Worm (Caenorhabditis elegans) whole organism, L4 larva: Measurements from ENCODE around the gene Y38E10A.3.

ENCODE experiments used
- F10B5.3 ChIP-seq: sonication (generic microtip); optimal IDR thresholded peaks from 2 replicates; lab custom pipeline; 2016; ENCODE audit warnings: mild to moderate bottlenecking, missing genetic modification characterization, missing compliant biosample characterization
- F26F4.8 ChIP-seq: fragments of 200-800 bp; sonication (Bioruptor generic); conservative IDR thresholded peaks from 2 replicates; pipeline ENCODE4 v1.3.6; 2022; ENCODE audit warnings: missing genetic modification characterization, missing compliant biosample characterization
- F37D6.2 ChIP-seq: sonication (generic microtip); optimal IDR thresholded peaks from 2 replicates; lab custom pipeline; 2016; ENCODE audit warnings: mild to moderate bottlenecking, missing genetic modification characterization, missing compliant biosample characterization
- Y75B8A.6 ChIP-seq: fragments of 200-800 bp; sonication (Bioruptor generic); IDR thresholded peaks from 2 replicates; pipeline ENCODE4 v1.3.6; 2022; ENCODE audit warnings: missing genetic modification reagents, missing genetic modification characterization, missing compliant biosample characterization
- ceh-20 ChIP-seq: fragments of 200-800 bp; sonication (Bioruptor generic); IDR thresholded peaks from 2 replicates; pipeline ENCODE4 v1.3.6; 2022; ENCODE audit warnings: missing genetic modification reagents, missing genetic modification characterization, missing compliant biosample characterization
- ceh-44 ChIP-seq: fragments of 200-800 bp; sonication (Bioruptor generic); IDR thresholded peaks from 2 replicates; pipeline ENCODE4 v1.3.6; 2022; ENCODE audit warnings: missing genetic modification reagents, missing genetic modification characterization, missing compliant biosample characterization
- ces-1 ChIP-seq: fragments of 150-350 bp; sonication (generic microtip); optimal IDR thresholded peaks from 4 replicates; lab custom pipeline; 2014; ENCODE audit warnings: missing biosample characterization, missing genetic modification reagents, missing genetic modification characterization
- dmd-6 ChIP-seq: fragments of 200-800 bp; sonication (Bioruptor generic); IDR thresholded peaks from 2 replicates; pipeline ENCODE4 v1.3.6; 2022; ENCODE audit warnings: missing genetic modification reagents, missing genetic modification characterization, missing compliant biosample characterization
- dmd-8 ChIP-seq: fragments of 200-800 bp; sonication (Bioruptor generic); IDR thresholded peaks from 2 replicates; pipeline ENCODE4 v1.3.6; 2022; ENCODE audit warnings: missing genetic modification characterization, missing compliant biosample characterization
- dmd-9 ChIP-seq: fragments of 200-800 bp; sonication (Bioruptor generic); IDR thresholded peaks from 2 replicates; pipeline ENCODE4 v1.3.6; 2022; ENCODE audit warnings: missing genetic modification reagents, missing genetic modification characterization, missing compliant biosample characterization
- dpl-1 ChIP-seq: fragments of 150-350 bp; optimal IDR thresholded peaks from 2 replicates; lab custom pipeline; 2014; ENCODE audit warnings: missing biosample characterization, missing genetic modification reagents, missing genetic modification characterization
- egl-43 ChIP-seq: fragments of 200-800 bp; sonication (Bioruptor generic); IDR thresholded peaks from 2 replicates; pipeline ENCODE4 v1.3.6; 2022; ENCODE audit warnings: missing genetic modification reagents, missing genetic modification characterization, missing compliant biosample characterization
- fkh-10 ChIP-seq: fragments of 150-350 bp; optimal IDR thresholded peaks from 2 replicates; lab custom pipeline; 2014; ENCODE audit warnings: missing biosample characterization, missing genetic modification reagents, missing genetic modification characterization
- fos-1 ChIP-seq: fragments of 150-350 bp; optimal IDR thresholded peaks from 2 replicates; lab custom pipeline; 2014; ENCODE audit warnings: missing biosample characterization, missing genetic modification characterization
- hif-1 ChIP-seq, 2 experiments: sonication (generic microtip); optimal IDR thresholded peaks; 2 replicates each; lab custom pipeline; 2016 to 2017; ENCODE audit warnings: missing compliant biosample characterization in 2 of 2, missing genetic modification characterization in 2 of 2, missing genetic modification reagents in 2 of 2, missing genotype in 2 of 2, mild to moderate bottlenecking in 1 of 2
- hlh-11 ChIP-seq: fragments of 200-800 bp; sonication (Bioruptor generic); optimal IDR thresholded peaks from 2 replicates; lab custom pipeline; 2018; ENCODE audit warnings: mild to moderate bottlenecking, missing genetic modification characterization, missing compliant biosample characterization
- hlh-30 ChIP-seq: sonication (generic microtip); optimal IDR thresholded peaks from 2 replicates; lab custom pipeline; 2017; ENCODE audit warnings: antibody characterized with exemption, mild to moderate bottlenecking, missing genetic modification characterization, missing compliant biosample characterization; ENCODE audit not compliant: insufficient read depth
- lim-7 ChIP-seq: fragments of 200-800 bp; sonication (Bioruptor generic); IDR thresholded peaks from 2 replicates; pipeline ENCODE4 v1.3.6; 2022; ENCODE audit warnings: missing genetic modification characterization, missing compliant biosample characterization
- lir-3 ChIP-seq: sonication (generic microtip); optimal IDR thresholded peaks from 2 replicates; lab custom pipeline; 2016; ENCODE audit warnings: mild to moderate bottlenecking, missing genetic modification characterization, missing compliant biosample characterization
- lsy-2 ChIP-seq, 2 experiments: fragments of 150-350 bp in 1 of 2; sonication (generic microtip) in 1 of 2; optimal IDR thresholded peaks; 2 replicates each; lab custom pipeline; 2014 to 2017; ENCODE audit warnings: missing biosample characterization in 2 of 2, missing genetic modification characterization in 2 of 2
- madf-9 ChIP-seq: fragments of 200-800 bp; sonication (Bioruptor generic); conservative IDR thresholded peaks from 2 replicates; pipeline ENCODE4 v1.3.6; 2022; ENCODE audit warnings: missing genetic modification reagents, missing genetic modification characterization, missing compliant biosample characterization
- mdl-1 ChIP-seq, 2 experiments: fragments of 150-350 bp in 1 of 2; sonication (generic microtip) in 1 of 2; optimal IDR thresholded peaks; 2 replicates each; lab custom pipeline; 2014 to 2017; ENCODE audit warnings: missing biosample characterization in 2 of 2, missing genetic modification characterization in 2 of 2
- nhr-11 ChIP-seq: fragments of 150-350 bp; optimal IDR thresholded peaks from 2 replicates; lab custom pipeline; 2014; ENCODE audit warnings: missing biosample characterization, missing genetic modification characterization
- nhr-41 ChIP-seq: fragments of 200-800 bp; sonication (Bioruptor generic); IDR thresholded peaks from 2 replicates; pipeline ENCODE4 v1.3.6; 2022; ENCODE audit warnings: missing genetic modification reagents, missing genetic modification characterization, missing compliant biosample characterization
- nhr-6 ChIP-seq: fragments of 150-350 bp; optimal IDR thresholded peaks from 2 replicates; lab custom pipeline; 2014; ENCODE audit warnings: missing biosample characterization, missing genetic modification characterization
- php-3 ChIP-seq: fragments of 200-800 bp; sonication (Bioruptor generic); IDR thresholded peaks from 2 replicates; pipeline ENCODE4 v1.3.6; 2022; ENCODE audit warnings: missing genetic modification reagents, missing genetic modification characterization, missing compliant biosample characterization
- rbr-2 ChIP-seq: sonication (generic microtip); optimal IDR thresholded peaks from 2 replicates; lab custom pipeline; 2016; ENCODE audit warnings: missing genotype, missing genetic modification characterization, missing compliant biosample characterization
- sdz-12 ChIP-seq: fragments of 200-800 bp; sonication (Bioruptor generic); optimal IDR thresholded peaks from 2 replicates; lab custom pipeline; 2018; ENCODE audit warnings: mild to moderate bottlenecking, missing genetic modification characterization, missing compliant biosample characterization
- set-16 ChIP-seq: fragments of 200-800 bp; sonication (Bioruptor generic); IDR thresholded peaks from 2 replicates; pipeline ENCODE4 v1.3.6; 2022; ENCODE audit warnings: missing genetic modification reagents, missing genetic modification characterization, missing compliant biosample characterization
- skn-1 ChIP-seq: fragments of 150-350 bp; optimal IDR thresholded peaks from 2 replicates; lab custom pipeline; 2014; ENCODE audit warnings: missing biosample characterization, missing genetic modification characterization
- tra-1 ChIP-seq: fragments of 200-800 bp; sonication (Bioruptor generic); IDR thresholded peaks from 2 replicates; pipeline ENCODE4 v1.3.6; 2022; ENCODE audit warnings: missing genetic modification reagents, missing genetic modification characterization, missing compliant biosample characterization
- unc-62 ChIP-seq, 3 experiments: fragments of 150-350 bp in 1 of 3; sonication (generic microtip); optimal IDR thresholded peaks in 2 of 3; peaks in 1 of 3; 1 replicate in 1 of 3; 2 replicates in 2 of 3; lab custom pipeline; 2014 to 2017; ENCODE audit warnings: missing biosample characterization in 3 of 3, missing genetic modification characterization in 3 of 3, missing genetic modification reagents in 3 of 3, missing genotype in 1 of 3
- zfp-2 ChIP-seq: sonication (generic microtip); optimal IDR thresholded peaks from 2 replicates; lab custom pipeline; 2016; ENCODE audit warnings: mild to moderate bottlenecking, missing genetic modification characterization, missing compliant biosample characterization
- zfp-3 ChIP-seq: fragments of 200-800 bp; sonication (Bioruptor generic); conservative IDR thresholded peaks from 2 replicates; pipeline ENCODE4 v1.3.6; 2022; ENCODE audit warnings: missing genetic modification reagents, missing genetic modification characterization, missing compliant biosample characterization
- zip-11 ChIP-seq: fragments of 200-800 bp; sonication (Bioruptor generic); IDR thresholded peaks from 2 replicates; pipeline ENCODE4 v1.3.6; 2022; ENCODE audit warnings: missing genetic modification characterization, missing compliant biosample characterization

Gene Y38E10A.3

DNA sequence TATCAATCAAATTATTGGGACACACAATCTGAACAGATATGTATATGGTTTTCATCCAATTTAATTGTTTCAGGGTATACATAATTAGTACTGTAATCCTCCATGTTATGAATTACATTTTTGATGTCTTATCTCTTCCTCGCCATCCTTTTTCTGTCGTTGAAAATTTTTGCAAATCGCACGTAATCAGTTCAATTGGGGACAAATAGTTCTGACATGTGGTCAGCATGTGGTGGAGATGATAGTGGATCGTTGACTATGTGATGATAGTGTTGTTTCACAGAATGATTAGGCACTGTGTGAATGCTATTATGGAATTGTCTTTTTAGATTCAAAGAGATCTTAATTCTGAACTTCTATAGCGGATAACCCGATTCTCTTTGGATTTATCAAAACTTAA is 40.8 kb upstream of the Y38E10A.3 start (continued):
- TF ChIP-seq mdl-1 (tag; optimal IDR thresholded peaks at IDR 0.05; lab: Kevin White, UChicago), result peak in 1 of 2 experiments; percentile 5
- peak in 1 of 2 experiments; percentile 93 for TF ChIP-seq unc-62 (GFP tag; optimal IDR thresholded peaks at IDR 0.05 in 1 of 2; lab: Kevin White, UChicago)
- TF ChIP-seq unc-62 (tag; optimal IDR thresholded peaks at IDR 0.05; lab: Kevin White, UChicago), result no peak
- no peak for TF ChIP-seq F10B5.3 (tag; lab: Kevin White, UChicago)
- TF ChIP-seq dmd-6 (GFP tag; lab: Robert Waterston, UW), result peak; percentile 93
- no peak for TF ChIP-seq F37D6.2 (tag; lab: Kevin White, UChicago)
- peak; percentile 93 to 96 for TF ChIP-seq hif-1 (tag; optimal IDR thresholded peaks at IDR 0.05; lab: Kevin White, UChicago)
- TF ChIP-seq nhr-6 (tag; lab: Kevin White, UChicago), result no peak
- TF ChIP-seq ceh-20, result no peak
- TF ChIP-seq sdz-12, result no peak
- TF ChIP-seq nhr-41 (GFP tag; lab: Robert Waterston, UW), result no peak
- TF ChIP-seq zfp-3 (GFP tag; lab: Robert Waterston, UW), result no peak
- TF ChIP-seq nhr-11 (tag; lab: Kevin White, UChicago), result no peak
- no peak for TF ChIP-seq F26F4.8
- TF ChIP-seq rbr-2 (tag; lab: Kevin White, UChicago), result no peak
- TF ChIP-seq set-16 (GFP tag; lab: Robert Waterston, UW), result no peak
- no peak for TF ChIP-seq lir-3 (tag; lab: Kevin White, UChicago)
- no peak for TF ChIP-seq fkh-10
- TF ChIP-seq hlh-30 (tag; lab: Kevin White, UChicago), result peak; percentile 28
- TF ChIP-seq skn-1 (tag; lab: Kevin White, UChicago), result no peak
- TF ChIP-seq ceh-44, result no peak

DNA sequence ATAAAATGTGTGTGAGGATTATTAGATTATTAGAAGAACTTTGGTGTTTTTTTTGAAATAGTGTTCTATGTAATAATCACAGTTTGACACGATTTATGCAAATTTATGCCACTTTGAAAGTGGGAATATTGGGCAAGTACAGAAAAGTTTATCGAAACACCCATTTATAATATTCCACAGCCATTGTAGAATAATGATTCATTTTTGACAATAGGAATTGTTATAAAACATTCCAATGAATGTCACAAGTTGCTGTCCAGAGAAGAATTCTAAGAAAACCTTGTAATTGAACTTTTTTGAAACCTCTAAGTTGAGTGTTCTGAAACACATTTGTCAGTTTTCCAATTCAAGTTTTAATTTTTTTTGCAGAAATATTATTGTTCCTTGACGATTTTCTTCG is 37.6 kb upstream of the Y38E10A.3 start, which contains the start of gene nspe-4:
nspe-4 (plus strand) TSS at position 301 of the 400 bp plus-strand sequence.
- no peak for TF ChIP-seq dmd-6 (GFP tag; lab: Robert Waterston, UW)
- TF ChIP-seq lsy-2 (tag; optimal IDR thresholded peaks at IDR 0.05; lab: Kevin White, UChicago), result no peak
- TF ChIP-seq hlh-30 (tag; lab: Kevin White, UChicago), result no peak
- TF ChIP-seq rbr-2 (tag; lab: Kevin White, UChicago), result no peak
- no peak for TF ChIP-seq dpl-1 (GFP tag; lab: Kevin White, UChicago)
- no peak for TF ChIP-seq sdz-12
- TF ChIP-seq dmd-8 (GFP tag; lab: Robert Waterston, UW), result no peak
- TF ChIP-seq egl-43, result no peak
- TF ChIP-seq nhr-11 (tag; lab: Kevin White, UChicago), result no peak
- TF ChIP-seq zfp-2 (tag; lab: Kevin White, UChicago), result no peak
- TF ChIP-seq php-3 (GFP tag; lab: Robert Waterston, UW), result no peak
- no peak for TF ChIP-seq fos-1
- TF ChIP-seq mdl-1 (tag; optimal IDR thresholded peaks at IDR 0.05; lab: Kevin White, UChicago), result no peak
- no peak for TF ChIP-seq tra-1 (GFP tag; lab: Robert Waterston, UW)
- TF ChIP-seq set-16 (GFP tag; lab: Robert Waterston, UW), result no peak
- no peak for TF ChIP-seq hlh-11 (tag; lab: Kevin White, UChicago)
- no peak for TF ChIP-seq fkh-10
- TF ChIP-seq ces-1 (GFP tag; lab: Kevin White, UChicago), result no peak
- no peak for TF ChIP-seq madf-9

DNA sequence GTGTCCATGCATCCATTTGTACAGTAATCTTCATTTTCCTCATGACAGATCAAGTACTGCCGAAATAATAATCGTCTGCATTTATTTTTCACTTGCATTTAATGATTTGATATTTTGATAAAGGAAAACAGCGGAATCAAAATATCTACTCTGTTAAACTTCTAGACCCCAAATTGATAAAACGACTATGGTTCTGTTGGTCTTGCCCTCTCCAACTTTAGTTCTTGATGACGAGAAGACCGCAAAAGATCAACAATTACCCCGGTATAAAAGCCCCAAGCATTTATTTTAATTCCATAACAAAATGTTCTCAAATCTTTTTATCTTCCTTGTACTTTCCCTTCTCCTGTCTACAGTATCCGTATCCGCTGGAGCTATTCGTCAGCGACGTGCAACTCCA is 34.1 kb upstream of the Y38E10A.3 start, which contains the start of gene Y38E10A.9:
Y38E10A.9 (plus strand) TSS at position 301 of the 400 bp plus-strand sequence.
- TF ChIP-seq lim-7 (GFP tag; lab: Robert Waterston, UW), result no peak
- no peak for TF ChIP-seq F10B5.3 (tag; lab: Kevin White, UChicago)
- no peak for TF ChIP-seq set-16 (GFP tag; lab: Robert Waterston, UW)
- TF ChIP-seq zip-11 (GFP tag; lab: Robert Waterston, UW), result no peak
- TF ChIP-seq dmd-9 (GFP tag; lab: Robert Waterston, UW), result no peak

DNA sequence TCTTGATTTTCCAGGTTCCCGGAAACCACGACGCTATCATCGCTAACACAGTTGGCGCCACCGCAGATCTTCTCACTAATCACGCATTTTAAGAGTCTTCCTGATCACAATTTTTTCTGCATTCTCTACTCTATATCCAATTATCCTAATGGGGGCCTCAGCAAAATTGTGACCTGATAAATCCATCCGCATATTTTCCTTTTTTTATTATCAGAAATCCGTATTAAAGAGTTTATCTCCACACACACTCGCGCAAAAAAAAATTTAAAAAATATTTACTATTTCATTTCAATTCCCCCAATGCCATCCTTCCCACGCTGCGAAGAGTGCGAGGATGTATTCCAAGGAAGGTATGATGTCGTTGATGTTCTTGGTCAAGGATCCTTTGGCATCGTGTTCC is 32.3 kb upstream of the Y38E10A.3 start, which contains the start of gene Y38E10A.8:
Y38E10A.8 (plus strand) TSS at position 301 of the 400 bp plus-strand sequence.
- TF ChIP-seq Y75B8A.6, result no peak
- peak in 1 of 2 experiments; percentile 27 for TF ChIP-seq unc-62 (GFP tag; optimal IDR thresholded peaks at IDR 0.05 in 1 of 2; lab: Kevin White, UChicago)
- no peak for TF ChIP-seq unc-62 (tag; optimal IDR thresholded peaks at IDR 0.05; lab: Kevin White, UChicago)
- no peak for TF ChIP-seq dmd-9 (GFP tag; lab: Robert Waterston, UW)
